Worm (Caenorhabditis elegans) whole organism, young adult: ENCODE results near the gene F01G10.9.

ENCODE experiments used
- D2030.7 ChIP-seq: fragments of 200-800 bp; sonication (Bioruptor generic); IDR thresholded peaks from 2 replicates; pipeline ENCODE4 v1.3.6; 2022; ENCODE audit warnings: missing genetic modification reagents, missing genetic modification characterization, missing compliant biosample characterization
- F52B5.7 ChIP-seq: sonication (generic microtip); optimal IDR thresholded peaks from 2 replicates; lab custom pipeline; 2016; ENCODE audit warnings: mild to moderate bottlenecking, missing genetic modification characterization, missing compliant biosample characterization
- F57A8.1 ChIP-seq: fragments of 200-800 bp; sonication (Bioruptor generic); optimal IDR thresholded peaks from 2 replicates; lab custom pipeline; 2018; ENCODE audit warnings: mild to moderate bottlenecking, missing genetic modification characterization, moderate library complexity, missing compliant biosample characterization
- K12H6.12 ChIP-seq: fragments of 200-800 bp; sonication (Bioruptor generic); optimal IDR thresholded peaks from 2 replicates; lab custom pipeline; 2018; ENCODE audit warnings: mild to moderate bottlenecking, missing genetic modification characterization, missing compliant biosample characterization
- T07F8.4 ChIP-seq: sonication (generic microtip); optimal IDR thresholded peaks from 2 replicates; lab custom pipeline; 2016; ENCODE audit warnings: mild to moderate bottlenecking, missing genetic modification characterization, moderate library complexity, missing compliant biosample characterization
- Y56A3A.18 ChIP-seq: fragments of 200-800 bp; sonication (Bioruptor generic); IDR thresholded peaks from 2 replicates; pipeline ENCODE4 v1.3.6; 2022; ENCODE audit warnings: missing genetic modification reagents, missing genetic modification characterization, missing compliant biosample characterization
- ZK185.1 ChIP-seq: sonication (generic microtip); optimal IDR thresholded peaks from 2 replicates; lab custom pipeline; 2016; ENCODE audit warnings: mild to moderate bottlenecking, missing genetic modification characterization, missing compliant biosample characterization; ENCODE audit not compliant: poor library complexity, severe bottlenecking
- ama-1 ChIP-seq, 3 experiments: fragments of 150-350 bp in 1 of 3; sonication (generic microtip) in 2 of 3; optimal IDR thresholded peaks; 2 replicates each; lab custom pipeline; 2014 to 2018; ENCODE audit warnings: missing biosample characterization in 2 of 3, missing genetic modification characterization in 2 of 3, missing genetic modification reagents in 2 of 3
- aptf-2 ChIP-seq: fragments of 200-800 bp; sonication (Bioruptor generic); conservative IDR thresholded peaks from 2 replicates; pipeline ENCODE4 v1.3.6; 2022; ENCODE audit warnings: missing genetic modification reagents, missing genetic modification characterization, missing compliant biosample characterization
- attf-5 ChIP-seq: fragments of 200-800 bp; sonication (Bioruptor generic); optimal IDR thresholded peaks from 2 replicates; lab custom pipeline; 2018; ENCODE audit warnings: mild to moderate bottlenecking, missing genetic modification characterization, missing compliant biosample characterization
- bed-1 ChIP-seq: fragments of 200-800 bp; sonication (Bioruptor generic); IDR thresholded peaks from 2 replicates; pipeline ENCODE4 v1.3.6; 2022; ENCODE audit warnings: missing genetic modification reagents, missing genetic modification characterization, missing compliant biosample characterization
- ceh-100 ChIP-seq: fragments of 200-800 bp; sonication (Bioruptor generic); IDR thresholded peaks from 2 replicates; pipeline ENCODE4 v1.3.6; 2022; ENCODE audit warnings: missing genetic modification reagents, missing genetic modification characterization, missing compliant biosample characterization
- chd-7 ChIP-seq: sonication (generic microtip); optimal IDR thresholded peaks from 2 replicates; lab custom pipeline; 2016; ENCODE audit warnings: mild to moderate bottlenecking, missing genetic modification characterization, moderate library complexity, missing compliant biosample characterization
- egl-18 ChIP-seq: fragments of 200-800 bp; sonication (Bioruptor generic); IDR thresholded peaks from 2 replicates; pipeline ENCODE4 v1.3.6; 2022; ENCODE audit warnings: missing genetic modification reagents, missing genetic modification characterization, missing compliant biosample characterization
- egl-44 ChIP-seq: fragments of 200-800 bp; sonication (Bioruptor generic); IDR thresholded peaks from 2 replicates; pipeline ENCODE4 v1.3.6; 2022; ENCODE audit warnings: missing genetic modification reagents, missing genetic modification characterization, missing compliant biosample characterization
- hmg-1.2 ChIP-seq: fragments of 200-800 bp; sonication (Bioruptor generic); IDR thresholded peaks from 2 replicates; pipeline ENCODE4 v1.3.6; 2022; ENCODE audit warnings: missing genetic modification reagents, missing genetic modification characterization, missing compliant biosample characterization
- hsf-1 ChIP-seq: fragments of 200-800 bp; sonication (Bioruptor generic); IDR thresholded peaks from 2 replicates; pipeline ENCODE4 v1.3.6; 2022; ENCODE audit warnings: missing genetic modification reagents, missing genetic modification characterization, missing compliant biosample characterization
- let-526 ChIP-seq: fragments of 200-800 bp; sonication (Bioruptor generic); IDR thresholded peaks from 2 replicates; pipeline ENCODE4 v1.3.6; 2022; ENCODE audit warnings: missing genetic modification reagents, missing genetic modification characterization, missing compliant biosample characterization
- lin-26 ChIP-seq: fragments of 200-800 bp; sonication (Bioruptor generic); IDR thresholded peaks from 2 replicates; pipeline ENCODE4 v1.3.6; 2022; ENCODE audit warnings: missing genetic modification reagents, missing genetic modification characterization, missing compliant biosample characterization
- lin-54 ChIP-seq: fragments of 200-800 bp; sonication (Bioruptor generic); optimal IDR thresholded peaks from 2 replicates; lab custom pipeline; 2018; ENCODE audit warnings: mild to moderate bottlenecking, missing genetic modification characterization, missing compliant biosample characterization
- lsl-1 ChIP-seq: fragments of 200-800 bp; sonication (Bioruptor generic); optimal IDR thresholded peaks from 2 replicates; lab custom pipeline; 2018; ENCODE audit warnings: mild to moderate bottlenecking, missing genetic modification characterization, moderate library complexity, missing compliant biosample characterization
- madf-6 ChIP-seq: fragments of 200-800 bp; sonication (Bioruptor generic); IDR thresholded peaks from 2 replicates; pipeline ENCODE4 v1.3.6; 2022; ENCODE audit warnings: missing genetic modification reagents, missing genetic modification characterization, missing compliant biosample characterization
- mcd-1 ChIP-seq: fragments of 200-800 bp; sonication (Bioruptor generic); IDR thresholded peaks from 2 replicates; pipeline ENCODE4 v1.3.6; 2022; ENCODE audit warnings: missing genetic modification reagents, missing genetic modification characterization, missing compliant biosample characterization
- mel-28 ChIP-seq: sonication (generic microtip); optimal IDR thresholded peaks from 2 replicates; lab custom pipeline; 2016; ENCODE audit warnings: borderline replicate concordance, mild to moderate bottlenecking, missing genetic modification characterization, missing compliant biosample characterization
- nhr-80 ChIP-seq: sonication (generic microtip); optimal IDR thresholded peaks from 2 replicates; lab custom pipeline; 2016; ENCODE audit warnings: missing genetic modification characterization, missing compliant biosample characterization
- snpc-1.3 ChIP-seq: sonication (generic microtip); optimal IDR thresholded peaks from 2 replicates; lab custom pipeline; 2017; ENCODE audit warnings: missing genetic modification characterization, mild to moderate bottlenecking, missing compliant biosample characterization, antibody characterized with exemption, moderate library complexity, missing genotype, missing genetic modification reagents; ENCODE audit not compliant: insufficient read depth
- snpc-4 ChIP-seq, 5 experiments: fragments of 150-350 bp in 1 of 5; sonication (generic microtip) in 4 of 5; optimal IDR thresholded peaks; 2 replicates each; lab custom pipeline; 2014 to 2018; ENCODE audit warnings: missing genetic modification characterization in 5 of 5, missing biosample characterization in 3 of 5, antibody characterized with exemption in 2 of 5, mild to moderate bottlenecking in 2 of 5, missing compliant biosample characterization in 2 of 5, missing genotype in 2 of 5, moderate library complexity in 2 of 5, missing genetic modification reagents in 1 of 5
- unc-130 ChIP-seq: sonication (generic microtip); optimal IDR thresholded peaks from 2 replicates; lab custom pipeline; 2016; ENCODE audit warnings: missing genetic modification reagents, missing genetic modification characterization, missing compliant biosample characterization
- unc-62 ChIP-seq: fragments of 150-350 bp; optimal IDR thresholded peaks from 2 replicates; lab custom pipeline; 2014; ENCODE audit warnings: missing biosample characterization, missing genetic modification reagents, missing genetic modification characterization
- ztf-6 ChIP-seq: fragments of 200-800 bp; sonication (Bioruptor generic); IDR thresholded peaks from 2 replicates; pipeline ENCODE4 v1.3.6; 2022; ENCODE audit warnings: missing genetic modification reagents, missing genetic modification characterization, missing compliant biosample characterization

F01G10.9 gene

DNA sequence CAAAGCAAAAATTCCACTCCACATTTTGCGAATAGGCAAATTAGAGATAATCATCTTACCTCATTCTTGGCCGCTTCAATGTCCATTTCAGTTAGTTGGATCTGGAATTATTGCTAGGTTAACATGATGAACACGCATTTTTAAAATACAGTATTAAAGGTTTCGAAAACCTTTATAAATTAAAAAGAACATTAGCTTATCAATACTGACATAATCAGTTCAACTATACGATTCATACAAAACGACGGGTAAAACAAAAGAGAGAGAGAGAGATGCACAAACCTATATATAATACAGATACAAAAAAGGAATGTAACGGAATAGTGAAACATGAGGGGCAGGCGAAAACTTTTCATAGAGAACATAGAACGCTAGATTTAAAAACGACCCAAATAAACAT lies 22.0 kb upstream of the F01G10.9 start, which contains the start of gene thk-1:
Gene thk-1 (minus strand): TSS at position 101 of the 400 bp plus-strand sequence.
- TF ChIP-seq snpc-1.3 (tag; lab: Kevin White, UChicago) (no peak), nhr-80 (peak; percentile 5)

DNA sequence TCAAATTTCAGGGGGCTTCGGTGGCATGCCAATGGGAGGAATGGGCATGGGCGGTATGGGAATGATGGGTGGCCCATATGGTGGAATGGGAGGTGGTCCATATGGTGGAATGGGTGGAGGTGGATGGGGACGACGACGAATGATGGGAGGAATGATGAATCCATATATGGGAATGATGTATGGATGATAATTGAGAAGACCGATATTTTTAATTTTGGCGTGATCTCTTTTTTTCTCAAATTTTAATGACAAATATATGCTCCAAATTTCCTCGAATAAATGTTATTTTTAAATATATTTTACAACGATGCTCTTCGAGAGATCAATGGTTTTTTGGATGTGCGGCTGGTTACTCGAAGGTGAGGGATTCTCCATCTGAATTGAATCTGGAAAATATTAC lies 18.3 kb upstream of the F01G10.9 start, which contains the start of gene Y43C5A.4:
Gene Y43C5A.4 (plus strand): TSS at position 301 of the 400 bp plus-strand sequence.
- TF ChIP-seq chd-7 (tag; lab: Kevin White, UChicago) (no peak), snpc-4 (GFP tag; optimal IDR thresholded peaks at IDR 0.05; lab: Kevin White, UChicago) (no peak), snpc-4 (tag; optimal IDR thresholded peaks at IDR 0.05; lab: Kevin White, UChicago) (no peak), attf-5 (no peak), unc-62 (GFP tag; lab: Kevin White, UChicago) (no peak), F57A8.1 (GFP tag; lab: Kevin White, UChicago) (no peak), lsl-1 (no peak), hmg-1.2 (GFP tag; lab: Robert Waterston, UW) (no peak), K12H6.12 (tag; lab: Kevin White, UChicago) (no peak), ceh-100 (GFP tag; lab: Robert Waterston, UW) (no peak), aptf-2 (GFP tag; lab: Robert Waterston, UW) (no peak), ztf-6 (GFP tag; lab: Robert Waterston, UW) (no peak), ZK185.1 (no peak), D2030.7 (no peak), lin-26 (no peak), madf-6 (GFP tag; lab: Robert Waterston, UW) (no peak)

DNA sequence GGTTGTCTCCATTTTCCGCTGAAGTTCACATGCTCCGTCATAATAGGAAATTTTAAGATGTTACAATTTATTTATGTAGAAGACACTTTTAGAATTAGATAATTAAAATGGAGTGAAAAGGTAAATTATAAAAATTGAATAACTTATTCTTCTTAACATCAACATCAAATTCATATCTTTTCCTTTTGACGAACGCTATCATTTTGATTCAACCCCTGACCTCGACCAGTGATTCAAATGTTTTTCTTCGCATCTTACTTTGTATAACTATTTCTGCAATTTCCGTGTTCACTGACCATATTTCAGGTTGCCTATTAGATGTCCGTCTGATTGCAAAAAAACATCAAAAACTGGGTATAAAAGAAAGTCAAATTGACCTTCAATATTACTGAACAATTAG lies 17.5 kb upstream of the F01G10.9 start, which contains the start of gene Y43C5A.7:
Gene Y43C5A.7 (plus strand): TSS at position 301 of the 400 bp plus-strand sequence.
- no peak for TF ChIP-seq F52B5.7 (tag; lab: Kevin White, UChicago)
- TF ChIP-seq unc-130: no peak
- TF ChIP-seq egl-44 (GFP tag; lab: Robert Waterston, UW): no peak
- TF ChIP-seq egl-18: no peak
- no peak for TF ChIP-seq ama-1 (optimal IDR thresholded peaks at IDR 0.05; lab: Kevin White, UChicago)
- no peak for TF ChIP-seq ama-1 (GFP tag; optimal IDR thresholded peaks at IDR 0.05; lab: Kevin White, UChicago)

DNA sequence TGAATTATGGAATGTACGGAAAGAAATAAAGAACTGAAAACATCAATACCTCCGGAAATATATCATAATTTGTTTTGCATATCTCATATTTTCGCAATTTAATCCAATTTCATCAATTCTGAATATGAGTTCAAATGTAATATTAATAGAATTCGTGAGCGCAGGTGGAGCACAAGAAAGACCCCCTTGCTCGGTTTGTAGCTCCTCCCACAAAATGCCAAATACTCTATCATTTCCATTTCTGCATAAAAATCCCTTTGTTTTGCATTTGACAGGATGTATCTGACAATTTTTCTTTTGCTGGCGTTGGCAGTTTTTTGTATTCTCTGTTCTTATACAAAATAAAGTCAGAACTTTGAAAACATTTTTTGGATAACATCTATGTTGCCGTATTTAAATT lies 15.6 kb upstream of the F01G10.9 start:
- TF ChIP-seq T07F8.4 (tag; lab: Kevin White, UChicago) (no peak), hsf-1 (GFP tag; lab: Robert Waterston, UW) (no peak), Y56A3A.18 (GFP tag; lab: Robert Waterston, UW) (no peak), lin-54 (no peak)

DNA sequence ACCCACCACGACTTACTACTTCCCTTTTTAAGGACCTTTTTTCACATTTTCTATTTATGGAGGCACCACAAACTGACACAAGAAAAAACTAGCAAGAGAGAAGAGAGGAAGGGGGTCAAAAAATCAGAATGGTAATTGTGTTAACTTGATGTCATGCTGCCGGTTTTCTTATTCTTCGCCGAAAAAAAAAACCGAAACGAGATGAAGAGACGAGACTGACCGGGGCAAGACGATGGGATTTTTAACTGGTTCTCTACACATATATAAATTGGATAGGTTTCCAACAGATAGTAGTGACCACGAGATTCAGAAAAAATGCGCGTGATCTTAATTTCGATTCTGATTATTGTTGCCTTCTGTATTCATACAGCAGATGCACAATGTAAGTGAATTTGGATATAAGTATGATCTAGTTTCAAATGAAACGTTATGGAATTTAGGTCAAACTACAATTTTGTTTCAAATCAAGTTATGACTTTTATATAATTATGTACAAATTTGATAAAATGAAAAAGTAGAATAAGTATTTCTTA lies 14.4 kb upstream of the F01G10.9 start, which contains the start of gene Y43C5A.3:
Gene Y43C5A.3 (plus strand): TSS at position 256 of the 533 bp plus-strand sequence.
- no peak for TF ChIP-seq chd-7 (tag; lab: Kevin White, UChicago)
- TF ChIP-seq bed-1: no peak
- no peak for TF ChIP-seq let-526 (GFP tag; lab: Robert Waterston, UW)
- no peak for TF ChIP-seq mel-28 (tag; lab: Kevin White, UChicago)
- no peak for TF ChIP-seq mcd-1
